Fruit fly (Drosophila melanogaster): ENCODE results near the gene Cpsf6.

DNA sequence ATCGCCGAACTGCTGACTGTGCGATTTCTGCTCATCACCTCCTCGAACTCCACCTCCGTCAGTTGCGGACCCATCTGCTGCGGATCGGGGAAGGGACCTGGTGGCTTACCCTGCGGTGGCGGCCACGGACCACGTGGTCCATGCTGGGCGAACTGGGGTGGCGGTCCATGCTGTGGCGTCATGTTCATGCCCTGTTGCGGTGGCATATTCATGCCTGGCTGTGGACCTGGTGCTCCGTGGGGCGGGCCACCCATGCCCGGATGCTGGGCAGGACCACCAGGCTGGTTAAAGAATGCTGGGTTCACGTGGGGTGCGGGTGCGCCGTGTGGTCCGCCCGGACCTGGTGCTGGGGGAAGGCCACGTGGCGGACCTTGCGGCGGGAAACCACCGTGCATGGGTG, 3.0 kb downstream of the Cpsf6 start:
- TF ChIP-seq fru (GFP tag; optimal IDR thresholded peaks at IDR 0.05), result no peak
- TF ChIP-seq usp (GFP tag; optimal IDR thresholded peaks at IDR 0.05), result no peak
- no peak for TF ChIP-seq br (GFP tag; optimal IDR thresholded peaks at IDR 0.05)
- no peak for TF ChIP-seq Abd-B (GFP tag; optimal IDR thresholded peaks at IDR 0.05)
- no peak for TF ChIP-seq sage (GFP tag; optimal IDR thresholded peaks at IDR 0.05)
